Fruit fly (Drosophila melanogaster) whole organism, pupa: Measurements from ENCODE around the gene PIG-T.

ENCODE experiments used
- CG14655 ChIP-seq: fragments of 200-800 bp; sonication (Bioruptor generic); optimal IDR thresholded peaks from 3 replicates; lab custom pipeline; 2017; ENCODE audit warnings: mild to moderate bottlenecking, missing biosample characterization, missing genetic modification reagents, missing genetic modification characterization
- EcR ChIP-seq: fragments of 200-800 bp; sonication (Bioruptor generic); optimal IDR thresholded peaks from 3 replicates; lab custom pipeline; 2019; ENCODE audit warnings: missing biosample characterization, missing genetic modification characterization, mild to moderate bottlenecking, moderate library complexity, missing genetic modification reagents

DNA sequence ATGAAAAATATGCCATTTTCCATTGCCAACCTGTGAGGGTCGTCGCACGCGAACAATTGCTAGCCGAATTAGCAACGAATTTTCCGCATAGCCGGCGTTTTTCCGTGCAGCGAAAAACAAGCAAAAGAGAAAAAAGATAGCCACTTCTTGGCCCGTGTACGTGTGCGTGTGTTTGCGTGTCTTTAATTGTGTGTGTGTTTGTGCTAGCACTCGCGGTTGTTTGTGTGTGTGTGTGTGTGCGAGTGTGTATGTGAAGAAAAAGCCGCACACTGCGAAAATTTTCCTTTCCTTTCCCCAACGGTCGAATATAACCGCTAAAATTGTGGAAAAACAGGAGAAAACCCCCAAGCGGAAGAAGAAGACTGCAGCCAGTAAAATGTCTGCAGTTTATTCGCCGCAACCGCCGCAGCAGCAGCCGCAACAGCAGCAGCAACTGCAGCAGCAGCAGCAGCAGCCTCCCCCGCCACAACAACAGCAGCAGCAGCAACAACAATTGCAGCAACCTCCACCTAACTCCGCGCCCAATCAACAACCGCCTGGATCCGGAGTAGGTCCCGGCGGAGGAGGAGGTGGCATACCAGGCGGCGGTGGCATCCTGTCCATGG, 7.9 kb downstream of the PIG-T start:
- TF ChIP-seq CG14655 (GFP tag; lab: Kevin White, UChicago) (no peak), EcR (GFP tag; lab: Kevin White, UChicago) (no peak)
